Worm (Caenorhabditis elegans) whole organism, L3 larva: ENCODE measurements around the gene K08H2.2.

Source experiments
- ceh-28 ChIP-seq: fragments of 150-350 bp; optimal IDR thresholded peaks from 2 replicates; lab custom pipeline; 2014; ENCODE audit warnings: missing biosample characterization, missing genetic modification reagents, missing genetic modification characterization
- ceh-82 ChIP-seq: fragments of 150-350 bp; optimal IDR thresholded peaks from 2 replicates; lab custom pipeline; 2014; ENCODE audit warnings: missing biosample characterization, missing genetic modification characterization
- ceh-9 ChIP-seq: sonication (generic microtip); optimal IDR thresholded peaks from 2 replicates; lab custom pipeline; 2018; ENCODE audit warnings: missing biosample characterization, missing genetic modification characterization
- egl-27 ChIP-seq: sonication (generic microtip); optimal IDR thresholded peaks from 4 replicates; lab custom pipeline; 2017; ENCODE audit warnings: missing biosample characterization, missing genetic modification reagents, missing genetic modification characterization
- elt-1 ChIP-seq: fragments of 150-350 bp; optimal IDR thresholded peaks from 2 replicates; lab custom pipeline; 2014; ENCODE audit warnings: missing biosample characterization, missing genetic modification characterization
- elt-2 ChIP-seq: sonication (generic microtip); optimal IDR thresholded peaks from 2 replicates; lab custom pipeline; 2016; ENCODE audit warnings: missing genetic modification reagents, mild to moderate bottlenecking, missing genetic modification characterization, missing compliant biosample characterization
- elt-3 ChIP-seq, 3 experiments: fragments of 150-350 bp in 1 of 3; sonication (generic microtip) in 2 of 3; optimal IDR thresholded peaks; 2 replicates in 2 of 3; 4 replicates in 1 of 3; lab custom pipeline; 2014 to 2017; ENCODE audit warnings: missing biosample characterization in 3 of 3, missing genetic modification characterization in 3 of 3
- eor-1 ChIP-seq, 2 experiments: fragments of 150-350 bp; optimal IDR thresholded peaks; 2 replicates each; lab custom pipeline; 2014 to 2018; ENCODE audit warnings: missing biosample characterization in 2 of 2, missing genetic modification characterization in 2 of 2
- fkh-2 ChIP-seq: fragments of 150-350 bp; optimal IDR thresholded peaks from 2 replicates; lab custom pipeline; 2014; ENCODE audit warnings: missing biosample characterization, missing genetic modification reagents, missing genetic modification characterization
- fos-1 ChIP-seq: fragments of 150-350 bp; optimal IDR thresholded peaks from 2 replicates; lab custom pipeline; 2014; ENCODE audit warnings: missing biosample characterization, missing genetic modification characterization
- jun-1 ChIP-seq: fragments of 150-350 bp; optimal IDR thresholded peaks from 2 replicates; lab custom pipeline; 2014; ENCODE audit warnings: missing biosample characterization, missing genetic modification reagents, missing genetic modification characterization
- lin-15B ChIP-seq: fragments of 150-350 bp; optimal IDR thresholded peaks from 2 replicates; lab custom pipeline; 2014; ENCODE audit warnings: missing biosample characterization, missing genetic modification characterization
- lin-39 ChIP-seq: fragments of 150-350 bp; optimal IDR thresholded peaks from 2 replicates; lab custom pipeline; 2018; ENCODE audit warnings: missing biosample characterization, missing genetic modification reagents, missing genetic modification characterization
- lsy-12 ChIP-seq: sonication (generic microtip); optimal IDR thresholded peaks from 2 replicates; lab custom pipeline; 2016; ENCODE audit warnings: mild to moderate bottlenecking, missing genetic modification characterization, missing compliant biosample characterization
- mdl-1 ChIP-seq: fragments of 150-350 bp; optimal IDR thresholded peaks from 2 replicates; lab custom pipeline; 2014; ENCODE audit warnings: missing biosample characterization, missing genetic modification characterization
- nfya-1 ChIP-seq: sonication (generic microtip); optimal IDR thresholded peaks from 2 replicates; lab custom pipeline; 2017; ENCODE audit warnings: missing genetic modification characterization, mild to moderate bottlenecking, missing compliant biosample characterization, antibody characterized with exemption, moderate library complexity; ENCODE audit not compliant: insufficient read depth
- nhr-12 ChIP-seq: fragments of 150-350 bp; optimal IDR thresholded peaks from 2 replicates; lab custom pipeline; 2014; ENCODE audit warnings: missing biosample characterization, missing genetic modification characterization
- nhr-23 ChIP-seq: fragments of 150-350 bp; optimal IDR thresholded peaks from 2 replicates; lab custom pipeline; 2014; ENCODE audit warnings: missing biosample characterization, missing genetic modification reagents, missing genetic modification characterization
- nhr-237 ChIP-seq: fragments of 150-350 bp; optimal IDR thresholded peaks from 2 replicates; lab custom pipeline; 2014; ENCODE audit warnings: missing biosample characterization, missing genetic modification characterization
- nhr-25 ChIP-seq: sonication (generic microtip); optimal IDR thresholded peaks from 2 replicates; lab custom pipeline; 2017; ENCODE audit warnings: missing biosample characterization, missing genetic modification characterization
- nhr-43 ChIP-seq: sonication (generic microtip); optimal IDR thresholded peaks from 2 replicates; lab custom pipeline; 2016; ENCODE audit warnings: mild to moderate bottlenecking, missing genetic modification characterization, missing compliant biosample characterization; ENCODE audit not compliant: poor library complexity, severe bottlenecking
- nhr-67 ChIP-seq: fragments of 150-350 bp; optimal IDR thresholded peaks from 2 replicates; lab custom pipeline; 2014; ENCODE audit warnings: missing biosample characterization, missing genetic modification characterization
- pha-4 ChIP-seq: fragments of 150-350 bp; optimal IDR thresholded peaks from 2 replicates; lab custom pipeline; 2014; ENCODE audit warnings: missing biosample characterization, missing genetic modification reagents, missing genetic modification characterization
- pqm-1 ChIP-seq: fragments of 150-350 bp; optimal IDR thresholded peaks from 2 replicates; lab custom pipeline; 2017; ENCODE audit warnings: missing biosample characterization, missing genetic modification characterization, inconsistent platforms
- snpc-4 ChIP-seq: fragments of 150-350 bp; optimal IDR thresholded peaks from 2 replicates; lab custom pipeline; 2014; ENCODE audit warnings: missing biosample characterization, missing genetic modification characterization
- tbx-2 ChIP-seq: sonication (generic microtip); optimal IDR thresholded peaks from 2 replicates; lab custom pipeline; 2016; ENCODE audit warnings: mild to moderate bottlenecking, missing genetic modification characterization, missing compliant biosample characterization
- ztf-4 ChIP-seq: fragments of 150-350 bp; optimal IDR thresholded peaks from 2 replicates; lab custom pipeline; 2014; ENCODE audit warnings: missing biosample characterization, missing genetic modification characterization

Gene K08H2.2

ce11 chrX:13250163-13250562, 15.4 kb upstream of the K08H2.2 start:
- TF ChIP-seq elt-3 (tag; optimal IDR thresholded peaks at IDR 0.05; lab: Kevin White, UChicago) (no peak), nhr-12 (tag; lab: Kevin White, UChicago) (no peak), mdl-1 (tag; lab: Kevin White, UChicago) (peak; percentile 56), egl-27 (no peak), ceh-82 (no peak), pqm-1 (peak; percentile 80), nhr-23 (tag; lab: Kevin White, UChicago) (peak; percentile 72), jun-1 (tag; lab: Kevin White, UChicago) (no peak), lin-39 (tag; lab: Kevin White, UChicago) (no peak), nfya-1 (tag; lab: Kevin White, UChicago) (peak; percentile 34), lsy-12 (tag; lab: Kevin White, UChicago) (no peak), nhr-25 (peak; percentile 82), elt-2 (tag; lab: Kevin White, UChicago) (peak; percentile 79), fos-1 (tag; lab: Kevin White, UChicago) (peak; percentile 36), ztf-4 (tag; lab: Kevin White, UChicago) (no peak), pha-4 (tag; lab: Kevin White, UChicago) (peak; percentile 92), nhr-43 (tag; lab: Kevin White, UChicago) (peak; percentile 55), fkh-2 (tag; lab: Kevin White, UChicago) (no peak), snpc-4 (tag; lab: Kevin White, UChicago) (peak; percentile 5)

- no peak for TF ChIP-seq elt-1
- TF ChIP-seq lin-15B (tag; lab: Kevin White, UChicago), result no peak
- no peak for TF ChIP-seq ceh-28 (tag; lab: Kevin White, UChicago)
- no peak for TF ChIP-seq nhr-237 (tag; lab: Kevin White, UChicago)
Observed at ce11 chrX:13249102-13249501, 14.3 kb upstream of the K08H2.2 start.

ce11 chrX:13248265-13248664, 13.5 kb upstream of the K08H2.2 start, which contains the start of gene K08H2.7:
Gene K08H2.7, minus strand, starts transcription at chrX:13248437.
- TF ChIP-seq elt-1 (peak; percentile 97), elt-2 (tag; lab: Kevin White, UChicago) (no peak), ceh-9 (no peak), nhr-43 (tag; lab: Kevin White, UChicago) (no peak), eor-1 (tag; optimal IDR thresholded peaks at IDR 0.05; lab: Kevin White, UChicago) (no peak), nhr-25 (peak; percentile 70), nhr-23 (tag; lab: Kevin White, UChicago) (peak; percentile 20), pha-4 (tag; lab: Kevin White, UChicago) (no peak)

ce11 chrX:13247614-13248013, 12.8 kb upstream of the K08H2.2 start:
- TF ChIP-seq nhr-43 (tag; lab: Kevin White, UChicago) (no peak), pqm-1 (peak; percentile 41), elt-2 (tag; lab: Kevin White, UChicago) (peak; percentile 69), ztf-4 (tag; lab: Kevin White, UChicago) (no peak), nhr-67 (tag; lab: Kevin White, UChicago) (no peak)

ce11 chrX:13246668-13247358, 12.0 kb upstream of the K08H2.2 start:
- TF ChIP-seq tbx-2 (tag; lab: Kevin White, UChicago), result no peak
- TF ChIP-seq nhr-23 (tag; lab: Kevin White, UChicago), result peak; percentile 12
- TF ChIP-seq elt-2 (tag; lab: Kevin White, UChicago), result peak; percentile 2
- peak; percentile 2 for TF ChIP-seq pha-4 (tag; lab: Kevin White, UChicago)
- TF ChIP-seq eor-1 (tag; optimal IDR thresholded peaks at IDR 0.05; lab: Kevin White, UChicago), result no peak
- TF ChIP-seq pqm-1, result peak; percentile 28
- TF ChIP-seq, all 47 proteins: peak for 4

- TF ChIP-seq ceh-28 (tag; lab: Kevin White, UChicago), result peak; percentile 38
- TF ChIP-seq nhr-12 (tag; lab: Kevin White, UChicago), result no peak
- no peak for TF ChIP-seq ceh-82
- TF ChIP-seq snpc-4 (tag; lab: Kevin White, UChicago), result no peak
- no peak for TF ChIP-seq lin-39 (tag; lab: Kevin White, UChicago)
Observed at ce11 chrX:13245090-13245489, 10.3 kb upstream of the K08H2.2 start, which contains the start of gene hpl-1. Gene hpl-1, plus strand, starts transcription at chrX:13245390.
